Worm (Caenorhabditis elegans) whole organism, L2 larva: ENCODE measurements around the gene sri-20.

Experiments used
- ama-1 ChIP-seq: fragments of 150-350 bp; optimal IDR thresholded peaks from 2 replicates; lab custom pipeline; 2018; ENCODE audit warnings: inconsistent platforms
- mdl-1 ChIP-seq, 2 experiments: fragments of 150-350 bp in 1 of 2; sonication (generic microtip) in 1 of 2; optimal IDR thresholded peaks; 2 replicates each; lab custom pipeline; 2017; ENCODE audit warnings: missing biosample characterization in 2 of 2, missing genetic modification characterization in 2 of 2
- snpc-4 ChIP-seq: fragments of 150-350 bp; optimal IDR thresholded peaks from 2 replicates; lab custom pipeline; 2014; ENCODE audit warnings: missing biosample characterization, missing genetic modification characterization

- no peak for TF ChIP-seq snpc-4 (tag; lab: Kevin White, UChicago)
- no peak for TF ChIP-seq mdl-1 (tag; optimal IDR thresholded peaks at IDR 0.05; lab: Kevin White, UChicago)
- TF ChIP-seq ama-1 (lab: Kevin White, UChicago): no peak
Observed at ce11 chrV:10387412-10387811, 19.1 kb downstream of the sri-20 start.
